Worm (Caenorhabditis elegans): ENCODE measurements around the gene nhr-199.

nhr-199 gene

DNA sequence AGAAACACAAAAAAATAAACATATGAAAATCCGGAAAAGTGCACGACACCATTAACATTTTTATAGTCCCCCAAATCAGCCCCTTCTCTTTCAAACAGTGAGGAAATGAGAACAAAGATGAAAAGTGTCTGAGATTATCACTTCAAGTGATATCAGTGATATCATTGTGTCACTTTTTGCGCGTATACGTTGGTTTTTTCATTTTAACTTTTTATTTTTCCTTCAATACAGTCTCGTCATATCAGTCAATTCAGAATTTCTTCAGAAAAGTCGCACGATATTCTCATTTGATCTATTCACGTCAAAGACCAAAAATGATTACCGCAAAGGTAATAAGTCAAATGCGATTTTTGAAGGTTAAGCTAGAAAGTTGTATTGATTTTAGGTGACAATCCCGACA, 5.0 kb upstream of the nhr-199 start, which contains the start of gene twk-34:
Gene twk-34, plus strand, starts transcription at position 216 of the 400 bp plus-strand sequence.
- TF ChIP-seq ref-1 (GFP tag; conservative IDR thresholded peaks at IDR 0.05) (no peak), ztf-23 (GFP tag; IDR thresholded peaks at IDR 0.05) (no peak), ztf-29 (GFP tag; IDR thresholded peaks at IDR 0.05) (no peak), med-1 (GFP tag; optimal IDR thresholded peaks at IDR 0.05; ENCODE audit: insufficient read depth) (no peak), flt-1 (GFP tag; IDR thresholded peaks at IDR 0.05) (no peak), cog-1 (tag; optimal IDR thresholded peaks at IDR 0.05) (no peak), klf-2 (GFP tag; conservative IDR thresholded peaks at IDR 0.05) (no peak), tab-1 (GFP tag; IDR thresholded peaks at IDR 0.05) (no peak), T22C8.4 (GFP tag; IDR thresholded peaks at IDR 0.05) (no peak)

DNA sequence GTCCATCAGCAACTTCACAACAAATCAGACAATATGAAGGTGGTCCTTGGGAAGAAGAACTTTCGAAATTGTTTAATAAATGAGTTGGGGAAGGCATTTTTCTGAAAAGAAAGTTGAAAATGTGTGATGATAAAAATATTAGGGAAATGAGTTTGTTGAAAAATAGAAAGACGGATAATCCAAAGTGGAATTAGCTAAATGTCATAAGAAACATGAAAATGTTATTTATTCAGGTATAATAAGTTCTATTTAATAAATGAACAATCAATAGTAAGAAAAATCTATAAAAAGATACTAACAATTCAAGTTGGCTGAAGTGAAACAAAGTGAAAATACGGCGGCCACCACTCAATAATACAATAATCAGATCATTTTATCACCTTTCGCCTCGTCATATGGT, 2.6 kb upstream of the nhr-199 start, which contains the start of gene nhr-53:
Gene nhr-53, minus strand, starts transcription at position 101 of the 400 bp plus-strand sequence.
- TF ChIP-seq T22C8.4 (GFP tag; IDR thresholded peaks at IDR 0.05) (no peak), flt-1 (GFP tag; IDR thresholded peaks at IDR 0.05) (no peak), med-1 (GFP tag; optimal IDR thresholded peaks at IDR 0.05; ENCODE audit: insufficient read depth) (no peak), ztf-29 (GFP tag; IDR thresholded peaks at IDR 0.05) (no peak), cog-1 (tag; optimal IDR thresholded peaks at IDR 0.05) (no peak), ref-1 (GFP tag; conservative IDR thresholded peaks at IDR 0.05) (no peak), tab-1 (GFP tag; IDR thresholded peaks at IDR 0.05) (no peak), klf-2 (GFP tag; conservative IDR thresholded peaks at IDR 0.05) (no peak), ztf-23 (GFP tag; IDR thresholded peaks at IDR 0.05) (no peak)

DNA sequence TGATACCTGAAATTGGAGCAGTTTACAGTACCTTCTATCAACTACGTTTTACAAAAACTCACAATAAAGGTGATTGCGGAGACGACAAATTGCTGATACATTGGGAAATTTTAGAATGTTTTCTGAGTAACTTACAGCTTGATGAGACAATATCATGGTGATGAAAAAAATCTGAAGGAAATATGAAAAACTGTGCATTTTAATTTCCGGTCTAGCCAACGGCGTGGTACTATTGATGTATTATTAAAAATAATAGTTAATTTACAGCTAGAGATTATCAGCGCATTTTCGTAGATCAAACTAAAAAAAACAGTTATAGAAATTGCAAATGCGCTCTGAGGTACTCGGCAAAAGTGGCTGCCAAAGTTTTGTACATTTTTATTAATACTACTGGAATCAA, 1.6 kb downstream of the nhr-199 start, which contains the start of gene srx-29:
Gene srx-29, minus strand, starts transcription at position 101 of the 400 bp plus-strand sequence.
- TF ChIP-seq cog-1 (tag; optimal IDR thresholded peaks at IDR 0.05) (no peak), ztf-29 (GFP tag; IDR thresholded peaks at IDR 0.05) (no peak), ztf-23 (GFP tag; IDR thresholded peaks at IDR 0.05) (no peak)

DNA sequence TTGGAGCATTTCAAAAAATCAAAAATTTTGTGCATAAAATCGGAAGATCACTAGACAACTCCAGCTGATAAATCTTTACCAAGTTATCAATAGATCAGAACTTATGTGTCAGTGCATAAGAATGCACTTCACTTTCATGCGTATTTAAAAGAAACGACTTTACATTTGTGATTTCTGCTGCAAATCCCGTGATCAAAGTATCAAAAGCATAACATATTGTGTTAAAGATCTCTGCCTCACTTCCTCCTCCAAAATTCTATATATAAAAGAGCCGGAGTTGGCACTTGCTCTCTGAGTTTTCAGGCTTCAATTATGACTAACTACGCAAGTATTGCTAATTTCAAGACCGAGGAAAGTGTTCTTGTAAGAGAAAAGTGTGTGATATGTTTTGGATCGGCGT, 6.0 kb downstream of the nhr-199 start, which contains the start of gene nhr-198:
Gene nhr-198, plus strand, starts transcription at position 313 of the 400 bp plus-strand sequence.
- TF ChIP-seq ref-1 (GFP tag; conservative IDR thresholded peaks at IDR 0.05): no peak
- TF ChIP-seq tab-1 (GFP tag; IDR thresholded peaks at IDR 0.05): no peak
- no peak for TF ChIP-seq med-1 (GFP tag; optimal IDR thresholded peaks at IDR 0.05; ENCODE audit: insufficient read depth)
- no peak for TF ChIP-seq ztf-29 (GFP tag; IDR thresholded peaks at IDR 0.05)
- no peak for TF ChIP-seq ztf-23 (GFP tag; IDR thresholded peaks at IDR 0.05)
- TF ChIP-seq T22C8.4 (GFP tag; IDR thresholded peaks at IDR 0.05): no peak
- no peak for TF ChIP-seq flt-1 (GFP tag; IDR thresholded peaks at IDR 0.05)
- no peak for TF ChIP-seq klf-2 (GFP tag; conservative IDR thresholded peaks at IDR 0.05)
- no peak for TF ChIP-seq cog-1 (tag; optimal IDR thresholded peaks at IDR 0.05)

DNA sequence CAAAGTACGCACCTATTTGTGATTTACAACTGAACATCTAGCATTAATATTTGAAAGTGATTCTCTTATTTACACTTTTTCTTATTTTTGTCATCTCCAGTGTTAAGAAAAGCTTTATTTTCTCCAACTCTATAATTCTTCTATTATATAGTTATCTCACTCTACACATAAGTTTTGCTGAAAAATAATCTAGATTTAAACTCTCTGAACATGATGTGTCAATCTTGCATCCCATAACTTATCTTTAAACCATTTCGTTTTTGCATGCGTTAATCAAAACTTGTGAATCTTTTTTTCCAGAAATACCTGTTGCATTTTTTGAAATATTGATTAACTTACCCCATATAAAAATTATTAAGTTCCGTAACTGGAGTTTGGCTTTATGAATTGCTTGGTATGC, 9.7 kb downstream of the nhr-199 start, which contains the start of gene nhr-268:
Gene nhr-268, plus strand, starts transcription at position 301 of the 400 bp plus-strand sequence.
- TF ChIP-seq med-1 (GFP tag; optimal IDR thresholded peaks at IDR 0.05; ENCODE audit: insufficient read depth) (no peak), flt-1 (GFP tag; IDR thresholded peaks at IDR 0.05) (no peak), T22C8.4 (GFP tag; IDR thresholded peaks at IDR 0.05) (no peak), tab-1 (GFP tag; IDR thresholded peaks at IDR 0.05) (no peak), ref-1 (GFP tag; conservative IDR thresholded peaks at IDR 0.05) (no peak), ztf-29 (GFP tag; IDR thresholded peaks at IDR 0.05) (no peak), klf-2 (GFP tag; conservative IDR thresholded peaks at IDR 0.05) (no peak), ztf-23 (GFP tag; IDR thresholded peaks at IDR 0.05) (no peak), cog-1 (tag; optimal IDR thresholded peaks at IDR 0.05) (no peak)

DNA sequence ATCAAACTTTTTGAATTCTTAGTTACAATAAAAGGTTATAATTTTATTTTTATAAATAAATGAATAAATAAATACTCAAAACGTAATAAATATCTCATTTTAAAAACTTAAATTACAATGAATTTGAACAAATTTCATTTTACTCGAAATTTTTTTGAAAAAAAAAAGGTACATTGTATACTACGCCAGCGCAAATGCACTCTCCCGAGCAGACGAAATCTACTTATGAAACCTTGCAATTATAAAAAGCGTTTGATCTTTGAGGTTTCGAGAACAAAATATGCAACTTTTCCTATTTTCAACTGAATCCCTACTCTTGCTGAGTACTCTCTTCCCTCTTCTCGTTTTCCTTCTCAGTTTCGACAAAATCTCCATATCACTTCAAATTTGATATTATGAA, 12.0 kb downstream of the nhr-199 start, which contains the start of gene nhr-197:
Gene nhr-197, plus strand, starts transcription at position 301 of the 400 bp plus-strand sequence.
- TF ChIP-seq ref-1 (GFP tag; conservative IDR thresholded peaks at IDR 0.05) (no peak), ztf-23 (GFP tag; IDR thresholded peaks at IDR 0.05) (no peak), klf-2 (GFP tag; conservative IDR thresholded peaks at IDR 0.05) (no peak), T22C8.4 (GFP tag; IDR thresholded peaks at IDR 0.05) (no peak), tab-1 (GFP tag; IDR thresholded peaks at IDR 0.05) (no peak), med-1 (GFP tag; optimal IDR thresholded peaks at IDR 0.05; ENCODE audit: insufficient read depth) (no peak), cog-1 (tag; optimal IDR thresholded peaks at IDR 0.05) (no peak), ztf-29 (GFP tag; IDR thresholded peaks at IDR 0.05) (no peak), flt-1 (GFP tag; IDR thresholded peaks at IDR 0.05) (no peak)

DNA sequence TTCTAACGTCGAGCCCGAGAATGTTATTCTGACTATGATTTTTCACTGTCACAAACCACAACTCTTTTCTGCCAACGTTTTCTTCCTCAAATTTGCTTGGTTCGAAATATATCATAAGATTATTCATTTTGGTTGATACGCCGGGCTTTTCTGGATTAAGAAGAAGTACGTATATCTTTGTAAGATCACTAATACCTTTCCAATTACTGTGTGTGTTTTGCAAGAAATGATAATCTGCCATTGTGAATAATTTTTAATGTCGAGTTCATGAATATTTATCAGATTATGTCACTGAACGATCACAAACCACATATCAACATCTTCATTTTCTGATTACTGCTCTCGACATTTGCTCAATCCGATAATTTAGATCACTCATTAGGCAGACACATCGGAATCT, 14.1 kb downstream of the nhr-199 start, which contains the start of gene nhr-196:
Gene nhr-196, plus strand, starts transcription at position 118 of the 400 bp plus-strand sequence.
- TF ChIP-seq med-1 (GFP tag; optimal IDR thresholded peaks at IDR 0.05; ENCODE audit: insufficient read depth) (no peak), ztf-23 (GFP tag; IDR thresholded peaks at IDR 0.05) (no peak), flt-1 (GFP tag; IDR thresholded peaks at IDR 0.05) (no peak), klf-2 (GFP tag; conservative IDR thresholded peaks at IDR 0.05) (no peak), T22C8.4 (GFP tag; IDR thresholded peaks at IDR 0.05) (no peak), tab-1 (GFP tag; IDR thresholded peaks at IDR 0.05) (no peak), ref-1 (GFP tag; conservative IDR thresholded peaks at IDR 0.05) (no peak), cog-1 (tag; optimal IDR thresholded peaks at IDR 0.05) (no peak), ztf-29 (GFP tag; IDR thresholded peaks at IDR 0.05) (no peak)

DNA sequence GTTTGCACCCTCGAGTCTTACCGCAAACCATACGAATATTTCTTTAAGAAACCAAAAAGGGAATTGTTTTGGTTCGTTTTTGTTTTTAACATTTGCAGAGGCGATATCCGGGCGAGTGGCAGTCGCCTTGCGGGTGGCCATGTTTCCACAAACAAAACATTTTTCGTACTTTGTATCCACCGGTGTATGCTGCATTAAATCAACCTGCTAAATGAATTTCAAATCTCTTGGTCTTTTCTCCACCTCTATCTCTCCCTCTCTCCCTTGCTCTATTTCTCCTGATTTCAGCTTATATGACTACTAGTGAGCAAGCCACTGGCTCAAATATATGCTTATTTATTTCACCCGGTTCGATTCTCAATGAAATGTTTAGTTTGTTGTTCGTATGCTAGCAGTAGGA, 22.5 kb downstream of the nhr-199 start, which contains the start of gene nhr-52:
Gene nhr-52, plus strand, starts transcription at position 301 of the 400 bp plus-strand sequence.
- TF ChIP-seq klf-2 (GFP tag; conservative IDR thresholded peaks at IDR 0.05) (no peak), tab-1 (GFP tag; IDR thresholded peaks at IDR 0.05) (no peak), flt-1 (GFP tag; IDR thresholded peaks at IDR 0.05) (no peak)

DNA sequence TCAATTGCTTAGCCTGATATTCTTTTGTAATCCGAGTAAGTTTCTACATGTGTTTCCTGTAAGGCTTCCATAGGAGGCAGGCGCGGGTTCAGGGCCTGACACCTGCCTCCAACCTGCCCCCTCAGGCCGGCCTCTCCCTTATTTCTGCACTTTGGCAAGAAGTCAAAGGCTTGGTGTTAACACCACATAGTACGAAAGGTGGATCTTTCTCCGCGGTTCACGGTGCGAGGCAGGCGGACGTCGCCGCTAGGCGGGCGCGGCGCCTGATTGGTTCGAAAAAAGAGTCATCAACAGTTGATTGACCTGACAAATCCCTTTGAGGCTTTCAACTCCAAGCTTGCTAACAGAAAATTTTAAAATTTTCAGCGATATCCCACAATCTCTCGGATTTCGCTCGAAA, 24.8 kb downstream of the nhr-199 start:
- TF ChIP-seq tab-1 (GFP tag; IDR thresholded peaks at IDR 0.05) (0 out of 2 replicates have a peak, but pooled peaks have one; percentile 22), T22C8.4 (GFP tag; IDR thresholded peaks at IDR 0.05) (no peak)

DNA sequence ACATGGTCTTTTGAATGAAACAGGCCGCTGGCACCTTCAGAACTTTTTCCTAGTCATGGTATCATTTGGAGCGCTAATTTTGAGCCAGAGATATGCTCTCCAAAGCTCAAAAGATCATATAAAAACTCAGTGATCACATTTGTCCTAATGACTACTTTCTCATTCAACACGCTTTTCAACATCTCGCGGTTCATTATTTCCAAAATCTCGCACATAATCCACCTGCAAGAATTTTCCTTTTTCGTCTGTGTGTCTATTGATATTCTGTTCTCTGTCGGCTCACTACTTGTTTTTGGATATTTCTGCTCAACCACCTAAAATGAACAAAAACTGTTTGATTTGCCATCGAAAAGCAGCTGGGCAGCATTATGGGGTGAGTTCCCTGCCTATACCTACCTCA, 26.0 kb downstream of the nhr-199 start, which contains the start of gene nhr-51:
Gene nhr-51, plus strand, starts transcription at position 301 of the 400 bp plus-strand sequence.
- TF ChIP-seq cog-1 (tag; optimal IDR thresholded peaks at IDR 0.05) (no peak), flt-1 (GFP tag; IDR thresholded peaks at IDR 0.05) (no peak), med-1 (GFP tag; optimal IDR thresholded peaks at IDR 0.05; ENCODE audit: insufficient read depth) (no peak), ztf-29 (GFP tag; IDR thresholded peaks at IDR 0.05) (no peak), T22C8.4 (GFP tag; IDR thresholded peaks at IDR 0.05) (no peak), ztf-23 (GFP tag; IDR thresholded peaks at IDR 0.05) (no peak), klf-2 (GFP tag; conservative IDR thresholded peaks at IDR 0.05) (no peak), tab-1 (GFP tag; IDR thresholded peaks at IDR 0.05) (no peak), ref-1 (GFP tag; conservative IDR thresholded peaks at IDR 0.05) (no peak)
